Worm (Caenorhabditis elegans): ENCODE results near the gene metr-1.

The metr-1 gene

ce11 chrII:10925804-10926570 lies at the start of gene metr-1:
metr-1 (plus strand) TSS chrII:10926561.
- no peak for TF ChIP-seq ama-1 (optimal IDR thresholded peaks at IDR 0.05)
- peak; percentile 46 for TF ChIP-seq nhr-43 (tag; optimal IDR thresholded peaks at IDR 0.05; ENCODE audit: poor library complexity, severe bottlenecking)
- peak; percentile 46 for TF ChIP-seq nhr-25 (tag; optimal IDR thresholded peaks at IDR 0.05)
- TF ChIP-seq elt-3 (tag; optimal IDR thresholded peaks at IDR 0.05): peak in 1 of 3 experiments; percentile 20
- no peak for TF ChIP-seq elt-1 (tag; optimal IDR thresholded peaks at IDR 0.05)
- TF ChIP-seq elt-2 (tag; optimal IDR thresholded peaks at IDR 0.05): peak; percentile 68
- peak; percentile 52 for TF ChIP-seq nhr-23 (tag; optimal IDR thresholded peaks at IDR 0.05)
- TF ChIP-seq lin-15B (tag; optimal IDR thresholded peaks at IDR 0.05): peak; percentile 20
- TF ChIP-seq nfya-1 (tag; optimal IDR thresholded peaks at IDR 0.05; ENCODE audit: insufficient read depth): peak; percentile 7

- TF ChIP-seq unc-62 (GFP tag; optimal IDR thresholded peaks at IDR 0.05): no peak
- no peak for TF ChIP-seq lsy-12 (tag; optimal IDR thresholded peaks at IDR 0.05)
- no peak for TF ChIP-seq sea-2 (GFP tag; optimal IDR thresholded peaks at IDR 0.05)
- no peak for TF ChIP-seq ceh-82 (tag; optimal IDR thresholded peaks at IDR 0.05)
- no peak for TF ChIP-seq eor-1 (tag; optimal IDR thresholded peaks at IDR 0.05)
- no peak for TF ChIP-seq mml-1 (tag; optimal IDR thresholded peaks at IDR 0.05)
- no peak for TF ChIP-seq egl-27 (tag; optimal IDR thresholded peaks at IDR 0.05)
- TF ChIP-seq nhr-25 (tag; optimal IDR thresholded peaks at IDR 0.05): no peak
- no peak for TF ChIP-seq aly-2 (tag; optimal IDR thresholded peaks at IDR 0.05)
- TF ChIP-seq elt-2 (tag; optimal IDR thresholded peaks at IDR 0.05): no peak
- TF ChIP-seq tbx-2 (tag; optimal IDR thresholded peaks at IDR 0.05): no peak
- TF ChIP-seq pqm-1 (tag; optimal IDR thresholded peaks at IDR 0.05): no peak
- no peak for TF ChIP-seq fkh-2 (tag; optimal IDR thresholded peaks at IDR 0.05)
- no peak for TF ChIP-seq fos-1 (tag; optimal IDR thresholded peaks at IDR 0.05)
- TF ChIP-seq elt-1 (tag; optimal IDR thresholded peaks at IDR 0.05): no peak
- no peak for TF ChIP-seq lin-15B (tag; optimal IDR thresholded peaks at IDR 0.05)
- TF ChIP-seq nhr-43 (tag; optimal IDR thresholded peaks at IDR 0.05; ENCODE audit: poor library complexity, severe bottlenecking): no peak
These were observed 45.7 kb upstream of the metr-1 start, which contains the start of gene lurp-1 for ce11 chrII:10880625-10881024. lurp-1 (plus strand) TSS chrII:10880925.

- no peak for TF ChIP-seq pha-4 (tag; optimal IDR thresholded peaks at IDR 0.05)
- no peak for TF ChIP-seq aly-2 (tag; optimal IDR thresholded peaks at IDR 0.05)
- no peak for TF ChIP-seq nhr-28 (tag; optimal IDR thresholded peaks at IDR 0.05)
- TF ChIP-seq lin-15B (tag; optimal IDR thresholded peaks at IDR 0.05): no peak
- TF ChIP-seq nhr-25 (tag; optimal IDR thresholded peaks at IDR 0.05): no peak
These were observed 42.0 kb upstream of the metr-1 start, which contains the start of gene egg-3 for ce11 chrII:10884396-10884795. egg-3 (minus strand) TSS chrII:10884441.

ce11 chrII:10885250-10885649 lies 41.1 kb upstream of the metr-1 start:
- TF ChIP-seq fkh-2 (tag; optimal IDR thresholded peaks at IDR 0.05) (no peak), nhr-77 (tag; optimal IDR thresholded peaks at IDR 0.05) (no peak), nhr-67 (tag; optimal IDR thresholded peaks at IDR 0.05) (no peak), hmg-11 (tag; optimal IDR thresholded peaks at IDR 0.05) (no peak), jun-1 (tag; optimal IDR thresholded peaks at IDR 0.05) (no peak), egl-27 (tag; optimal IDR thresholded peaks at IDR 0.05) (no peak), elt-1 (tag; optimal IDR thresholded peaks at IDR 0.05) (no peak), ceh-9 (tag; optimal IDR thresholded peaks at IDR 0.05) (no peak), unc-62 (GFP tag; optimal IDR thresholded peaks at IDR 0.05) (no peak), sea-2 (GFP tag; optimal IDR thresholded peaks at IDR 0.05) (no peak), nhr-28 (tag; optimal IDR thresholded peaks at IDR 0.05) (no peak), ama-1 (optimal IDR thresholded peaks at IDR 0.05) (no peak), lsy-12 (tag; optimal IDR thresholded peaks at IDR 0.05) (no peak), eor-1 (tag; optimal IDR thresholded peaks at IDR 0.05) (no peak), nhr-23 (tag; optimal IDR thresholded peaks at IDR 0.05) (no peak), unc-39 (tag; optimal IDR thresholded peaks at IDR 0.05) (no peak), ztf-11 (tag; optimal IDR thresholded peaks at IDR 0.05) (no peak), ceh-82 (tag; optimal IDR thresholded peaks at IDR 0.05) (no peak), nhr-25 (tag; optimal IDR thresholded peaks at IDR 0.05) (no peak), nhr-12 (tag; optimal IDR thresholded peaks at IDR 0.05) (no peak)
